Worm (Caenorhabditis elegans): ENCODE results near the gene glt-3.

DNA sequence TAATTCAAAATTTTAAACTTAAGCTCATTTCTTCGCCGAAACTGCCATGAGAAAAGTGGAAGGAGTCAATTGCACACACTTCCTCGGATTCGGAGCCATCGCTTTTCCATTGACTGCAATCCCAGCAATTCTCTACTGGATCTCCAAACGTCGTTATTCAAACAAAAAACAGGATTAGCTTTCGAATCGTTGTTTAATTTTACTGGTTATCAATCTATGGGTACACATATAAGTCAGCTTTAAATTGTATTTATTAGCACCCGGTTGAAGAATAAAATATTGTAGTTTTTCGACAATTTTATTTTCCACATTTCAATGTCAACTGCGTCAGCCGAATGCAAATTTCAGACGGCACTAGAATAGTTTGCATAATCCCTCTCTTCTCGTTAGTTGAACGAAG is at the start of gene glt-3:
- TF ChIP-seq skn-1 (tag; optimal IDR thresholded peaks at IDR 0.05): no peak
- no peak for TF ChIP-seq nhr-77 (tag; optimal IDR thresholded peaks at IDR 0.05)
- no peak for TF ChIP-seq lsy-2 (tag; optimal IDR thresholded peaks at IDR 0.05)
- TF ChIP-seq ceh-82 (tag; optimal IDR thresholded peaks at IDR 0.05): no peak
